Fruit fly (Drosophila melanogaster): ENCODE measurements around the gene CG12206.

- TF ChIP-seq CG8478 (optimal IDR thresholded peaks at IDR 0.05) (no peak), CTCF (optimal IDR thresholded peaks at IDR 0.05) (no peak)
Measured at dm6 chrX:3470467-3471079, 3.8 kb downstream of the CG12206 start.
